Worm (Caenorhabditis elegans): ENCODE results near the gene ZK930.7.

Gene ZK930.7

DNA sequence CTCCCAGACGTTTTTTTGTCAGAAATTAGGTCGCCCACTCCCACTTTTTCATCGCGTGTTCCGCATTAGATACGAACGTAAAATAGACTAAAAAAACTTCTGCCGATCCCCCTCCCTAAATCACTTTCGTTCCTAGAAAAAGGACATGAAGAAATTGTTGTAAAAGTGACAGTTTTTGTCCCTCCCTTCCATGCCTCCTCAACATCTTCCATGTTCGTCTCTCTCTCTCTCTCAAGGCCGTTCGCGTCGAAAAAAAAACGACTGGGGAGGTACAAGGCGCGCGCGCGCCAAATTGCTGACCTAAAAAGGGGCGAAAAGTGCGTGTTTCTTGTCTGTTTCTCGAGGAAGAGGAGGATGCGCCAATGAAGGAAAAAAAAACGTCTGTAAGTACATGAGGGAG is 14.3 kb downstream of the ZK930.7 start:
- TF ChIP-seq lin-14 (GFP tag; optimal IDR thresholded peaks at IDR 0.05) (peak; percentile 26), efl-1 (optimal IDR thresholded peaks at IDR 0.05) (no peak), efl-1 (GFP tag; optimal IDR thresholded peaks at IDR 0.05 in 1 of 2) (peak in 1 of 2 experiments; percentile 65), blmp-1 (tag; optimal IDR thresholded peaks at IDR 0.05) (peak; percentile 78), vab-15 (tag; optimal IDR thresholded peaks at IDR 0.05) (no peak), pag-3 (tag; optimal IDR thresholded peaks at IDR 0.05; ENCODE audit: borderline replicate concordance, insufficient read depth) (no peak)

- TF ChIP-seq ztf-4 (tag; optimal IDR thresholded peaks at IDR 0.05): no peak
- TF ChIP-seq elt-3 (tag; optimal IDR thresholded peaks at IDR 0.05): no peak
- TF ChIP-seq ceh-63 (GFP tag; optimal IDR thresholded peaks at IDR 0.05): no peak
- TF ChIP-seq ces-1 (GFP tag; optimal IDR thresholded peaks at IDR 0.05): no peak
- TF ChIP-seq irx-1 (tag; optimal IDR thresholded peaks at IDR 0.05): no peak
- no peak for TF ChIP-seq ama-1 (optimal IDR thresholded peaks at IDR 0.05)
- TF ChIP-seq zip-4 (GFP tag; optimal IDR thresholded peaks at IDR 0.05): no peak
- TF ChIP-seq C16A3.4 (tag; optimal IDR thresholded peaks at IDR 0.05): no peak
Measured at ce11 chrII:11930132-11930531, 15.7 kb downstream of the ZK930.7 start.

DNA sequence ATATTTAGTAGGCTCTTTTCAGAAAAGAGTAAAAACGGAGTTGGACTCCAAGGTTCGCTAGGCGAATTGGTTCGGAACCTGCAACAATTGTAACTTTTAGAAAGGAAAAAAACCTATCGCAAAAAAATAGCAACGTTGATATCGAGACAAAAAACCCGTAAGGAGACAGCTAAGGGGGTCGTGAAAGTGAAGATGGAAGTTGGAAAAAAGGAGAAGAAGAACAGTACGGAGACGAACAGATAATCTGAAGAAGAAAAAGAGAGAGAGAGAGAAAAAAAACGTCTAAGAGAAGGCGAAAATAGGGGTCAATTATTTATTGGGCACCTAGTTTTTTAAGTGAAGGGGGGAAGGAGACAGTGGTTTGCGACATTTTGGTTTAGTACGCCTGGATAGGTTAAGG is 20.9 kb downstream of the ZK930.7 start, which contains the start of gene lin-29:
TSS of gene lin-29 (minus strand) at position 78 of the 400 bp plus-strand sequence.
- TF ChIP-seq snpc-4 (tag; optimal IDR thresholded peaks at IDR 0.05) (no peak), blmp-1 (tag; optimal IDR thresholded peaks at IDR 0.05) (peak; percentile 73)

DNA sequence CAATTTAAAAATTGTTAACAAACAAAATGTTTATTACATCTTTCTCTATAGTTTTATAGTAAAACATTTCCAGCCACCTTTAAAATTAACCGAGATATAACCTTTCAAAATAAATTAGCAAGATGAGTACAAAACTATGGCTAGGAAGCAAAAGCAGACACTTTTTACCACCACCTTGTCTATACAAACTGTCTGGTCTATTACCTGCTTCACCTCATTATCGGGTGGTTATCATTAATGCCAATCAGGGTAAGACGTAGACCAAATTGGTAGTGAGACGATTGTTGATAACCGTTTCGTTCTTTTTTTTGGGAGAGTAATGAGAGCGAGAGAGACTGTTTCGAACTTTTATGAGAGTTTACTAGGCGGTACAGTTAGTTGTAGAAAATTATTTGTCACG is 22.0 kb downstream of the ZK930.7 start:
- TF ChIP-seq efl-1 (optimal IDR thresholded peaks at IDR 0.05) (no peak), efl-1 (GFP tag; optimal IDR thresholded peaks at IDR 0.05 in 1 of 2) (peak in 1 of 2 experiments; percentile 66), alr-1 (tag; optimal IDR thresholded peaks at IDR 0.05; ENCODE audit: borderline replicate concordance) (no peak)

DNA sequence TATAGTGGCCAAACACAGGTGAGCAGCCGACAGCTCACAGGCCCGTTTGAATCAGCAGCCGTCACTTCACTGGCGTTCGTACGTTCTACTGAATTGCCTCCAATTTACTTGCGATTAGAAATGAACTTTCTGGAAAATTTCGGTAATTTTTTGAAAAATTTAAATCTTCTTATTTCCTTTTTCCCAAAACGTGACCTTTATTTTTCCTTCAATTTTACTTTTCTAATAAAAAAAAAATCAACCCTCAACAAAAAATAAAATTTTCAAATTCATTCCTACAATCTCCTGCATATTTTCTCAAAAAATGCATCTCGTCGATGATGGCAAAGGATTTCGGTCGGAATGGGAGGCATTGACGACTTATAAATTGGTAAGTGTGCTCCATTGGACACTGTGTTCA is 34.1 kb downstream of the ZK930.7 start, which contains the start of gene W03C9.8:
TSS of gene W03C9.8 (plus strand) at position 301 of the 400 bp plus-strand sequence.
- TF ChIP-seq mdl-1 (tag; optimal IDR thresholded peaks at IDR 0.05) (no peak), nhr-237 (tag; optimal IDR thresholded peaks at IDR 0.05) (no peak)

DNA sequence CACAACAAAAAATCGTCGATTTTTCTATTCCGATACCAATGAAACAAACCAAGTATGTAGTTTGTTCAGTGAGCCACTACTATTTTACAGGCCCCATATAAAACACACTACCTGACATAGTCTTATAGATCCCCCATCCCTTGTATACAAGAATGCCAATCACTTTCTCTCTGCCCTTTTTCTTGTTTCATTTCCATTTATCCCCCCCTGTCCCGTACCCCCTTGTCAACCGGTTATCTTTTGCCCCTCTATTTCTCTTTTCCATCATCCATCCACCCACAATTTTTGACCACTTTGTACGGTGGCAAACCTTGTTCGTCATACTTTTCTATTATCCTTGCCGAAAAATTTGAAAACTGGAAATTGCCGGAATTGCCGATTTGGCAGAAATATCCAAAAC is 38.6 kb downstream of the ZK930.7 start:
- TF ChIP-seq jun-1 (tag; optimal IDR thresholded peaks at IDR 0.05) (no peak), ceh-90 (tag; optimal IDR thresholded peaks at IDR 0.05) (no peak), tbx-2 (tag; optimal IDR thresholded peaks at IDR 0.05) (no peak), blmp-1 (tag; optimal IDR thresholded peaks at IDR 0.05) (peak; percentile 90), fkh-8 (tag; optimal IDR thresholded peaks at IDR 0.05) (no peak), pag-3 (tag; optimal IDR thresholded peaks at IDR 0.05; ENCODE audit: borderline replicate concordance, insufficient read depth) (peak; percentile 5), vab-15 (tag; optimal IDR thresholded peaks at IDR 0.05) (no peak), elt-2 (tag; optimal IDR thresholded peaks at IDR 0.05) (no peak), efl-1 (optimal IDR thresholded peaks at IDR 0.05) (no peak), efl-1 (GFP tag; optimal IDR thresholded peaks at IDR 0.05 in 1 of 2) (peak in 1 of 2 experiments; percentile 78), Y116A8C.19 (tag; optimal IDR thresholded peaks at IDR 0.05; ENCODE audit: borderline replicate concordance) (no peak), elt-3 (tag; optimal IDR thresholded peaks at IDR 0.05) (peak in 1 of 6 experiments; percentile 6)

- no peak for TF ChIP-seq F16B12.6 (tag; optimal IDR thresholded peaks at IDR 0.05)
- TF ChIP-seq ceh-82 (tag; optimal IDR thresholded peaks at IDR 0.05): no peak
- no peak for TF ChIP-seq egl-27 (tag; optimal IDR thresholded peaks at IDR 0.05)
- no peak for TF ChIP-seq jun-1 (tag; optimal IDR thresholded peaks at IDR 0.05)
- TF ChIP-seq ceh-63 (GFP tag; optimal IDR thresholded peaks at IDR 0.05): no peak
- TF ChIP-seq pag-3 (tag; optimal IDR thresholded peaks at IDR 0.05; ENCODE audit: borderline replicate concordance, insufficient read depth): no peak
- TF ChIP-seq nhr-11 (tag; optimal IDR thresholded peaks at IDR 0.05): no peak
- TF ChIP-seq sptf-1 (tag; optimal IDR thresholded peaks at IDR 0.05): no peak
- TF ChIP-seq sox-4 (tag; optimal IDR thresholded peaks at IDR 0.05): no peak
- no peak for TF ChIP-seq Y116A8C.19 (tag; optimal IDR thresholded peaks at IDR 0.05; ENCODE audit: borderline replicate concordance)
Measured at ce11 chrII:11954208-11954607, 39.8 kb downstream of the ZK930.7 start, which contains the start of gene W03C9.6. TSS of gene W03C9.6 (plus strand) at chrII:11954508.

All from whole organism, L1 larva.